Fruit fly (Drosophila melanogaster) whole organism, embryonic: ENCODE measurements around the gene shi.

Experiments used
- Blimp-1 ChIP-seq: fragments of 200-800 bp; sonication (Bioruptor generic); optimal IDR thresholded peaks from 3 replicates; lab custom pipeline; 2018; ENCODE audit warnings: missing biosample characterization, missing genetic modification characterization, mild to moderate bottlenecking, moderate library complexity, missing genetic modification reagents
- CG10209 ChIP-seq: fragments of 200-800 bp; sonication (Bioruptor generic); optimal IDR thresholded peaks from 3 replicates; lab custom pipeline; 2017; ENCODE audit warnings: missing biosample characterization, mild to moderate bottlenecking, missing genetic modification characterization, missing genetic modification reagents
- CG10543 ChIP-seq: fragments of 200-800 bp; sonication (Bioruptor generic); optimal IDR thresholded peaks from 3 replicates; lab custom pipeline; 2017; ENCODE audit warnings: missing biosample characterization, mild to moderate bottlenecking, missing genetic modification characterization, moderate library complexity
- CG10959 ChIP-seq: fragments of 200-800 bp; sonication (Bioruptor generic); IDR thresholded peaks from 2 replicates; pipeline ENCODE4 v1.3.6; 2022; ENCODE audit warnings: missing biosample characterization, missing genetic modification characterization
- CG11085 ChIP-seq: fragments of 200-800 bp; sonication (Bioruptor generic); IDR thresholded peaks from 2 replicates; pipeline ENCODE4 v1.3.6; 2022; ENCODE audit warnings: missing biosample characterization, missing genetic modification characterization
- CG11695 ChIP-seq: fragments of 200-800 bp; sonication (Bioruptor generic); IDR thresholded peaks from 3 replicates; pipeline ENCODE4 v1.3.6; 2022; ENCODE audit warnings: missing biosample characterization, missing genetic modification characterization
- CG14860 ChIP-seq: fragments of 200-800 bp; sonication (Bioruptor generic); IDR thresholded peaks from 3 replicates; pipeline ENCODE4 v1.3.6; 2022; ENCODE audit warnings: missing biosample characterization, missing genetic modification characterization; ENCODE audit not compliant: partially characterized antibody
- CG15514 ChIP-seq: fragments of 200-800 bp; sonication (Bioruptor generic); optimal IDR thresholded peaks from 3 replicates; lab custom pipeline; 2017; ENCODE audit warnings: missing biosample characterization, missing genetic modification characterization, mild to moderate bottlenecking, moderate library complexity, missing genetic modification reagents
- CG17829 ChIP-seq: fragments of 200-800 bp; optimal IDR thresholded peaks from 2 replicates; lab custom pipeline; 2019; ENCODE audit warnings: missing biosample characterization, mild to moderate bottlenecking, missing genetic modification characterization, moderate library complexity
- CG1792 ChIP-seq: fragments of 200-800 bp; sonication (Bioruptor generic); optimal IDR thresholded peaks from 2 replicates; lab custom pipeline; 2016; ENCODE audit warnings: missing biosample characterization, missing genetic modification characterization
- CG2116 ChIP-seq: fragments of 200-800 bp; sonication (Bioruptor generic); optimal IDR thresholded peaks from 3 replicates; lab custom pipeline; 2018; ENCODE audit warnings: missing biosample characterization, mild to moderate bottlenecking, missing genetic modification characterization
- CG2129 ChIP-seq: fragments of 200-800 bp; sonication (Bioruptor generic); IDR thresholded peaks from 2 replicates; pipeline ENCODE4 v1.3.6; 2022; ENCODE audit warnings: missing biosample characterization, missing genetic modification characterization; ENCODE audit not compliant: partially characterized antibody
- CG2889 ChIP-seq: fragments of 200-800 bp; sonication (Bioruptor generic); IDR thresholded peaks from 3 replicates; pipeline ENCODE4 v1.3.6; 2022; ENCODE audit warnings: missing biosample characterization, missing genetic modification characterization
- CG30403 ChIP-seq: fragments of 200-800 bp; sonication (Bioruptor generic); optimal IDR thresholded peaks from 3 replicates; lab custom pipeline; 2016; ENCODE audit warnings: missing biosample characterization, missing genetic modification characterization
- CG3281 ChIP-seq: fragments of 200-800 bp; sonication (Bioruptor generic); optimal IDR thresholded peaks from 3 replicates; lab custom pipeline; 2017; ENCODE audit warnings: missing biosample characterization, mild to moderate bottlenecking, missing genetic modification characterization
- CG34422 ChIP-seq: fragments of 200-800 bp; sonication (Bioruptor generic); IDR thresholded peaks from 3 replicates; pipeline ENCODE4 v1.3.6; 2022; ENCODE audit warnings: missing biosample characterization, missing genetic modification characterization
- CG3847 ChIP-seq: fragments of 200-800 bp; sonication (Bioruptor generic); IDR thresholded peaks from 2 replicates; pipeline ENCODE4 v1.3.6; 2022; ENCODE audit warnings: missing biosample characterization, missing genetic modification characterization
- CG6791 ChIP-seq: fragments of 200-800 bp; sonication (Bioruptor generic); IDR thresholded peaks from 3 replicates; pipeline ENCODE4 v1.3.6; 2022; ENCODE audit warnings: missing biosample characterization, missing genetic modification characterization; ENCODE audit not compliant: partially characterized antibody
- CG7357 ChIP-seq: fragments of 200-800 bp; sonication (Bioruptor generic); IDR thresholded peaks from 3 replicates; pipeline ENCODE4 v1.3.6; 2022; ENCODE audit warnings: missing biosample characterization, missing genetic modification characterization
- CG8089 ChIP-seq: fragments of 200-800 bp; sonication (Bioruptor generic); optimal IDR thresholded peaks from 3 replicates; lab custom pipeline; 2016; ENCODE audit warnings: missing biosample characterization, missing genetic modification characterization
- CG8944 ChIP-seq: fragments of 200-800 bp; sonication (Bioruptor generic); optimal IDR thresholded peaks from 3 replicates; lab custom pipeline; 2016; ENCODE audit warnings: missing biosample characterization, missing genetic modification characterization
- CG9797 ChIP-seq: fragments of 200-800 bp; sonication (Bioruptor generic); optimal IDR thresholded peaks from 3 replicates; lab custom pipeline; 2018; ENCODE audit warnings: missing biosample characterization, mild to moderate bottlenecking, missing genetic modification characterization
- Dfd ChIP-seq, 2 experiments: fragments of >200 bp; optimal IDR thresholded peaks; 2 replicates each; lab custom pipeline; 2017; ENCODE audit warnings: missing biosample characterization in 2 of 2, missing genetic modification characterization in 2 of 2
- Doc3 ChIP-seq: fragments of 200-800 bp; sonication (Bioruptor generic); IDR thresholded peaks from 3 replicates; pipeline ENCODE4 v1.3.6; 2022; ENCODE audit warnings: missing biosample characterization, missing genetic modification characterization; ENCODE audit not compliant: partially characterized antibody
- HmgD ChIP-seq: fragments of 200-800 bp; sonication (Bioruptor generic); optimal IDR thresholded peaks from 3 replicates; lab custom pipeline; 2016; ENCODE audit warnings: missing biosample characterization, missing genetic modification characterization
- Med ChIP-seq: fragments of 200-800 bp; sonication (Bioruptor generic); peaks from one replicate; lab custom pipeline; 2016; ENCODE audit warnings: missing biosample characterization, missing genetic modification characterization, mild to moderate bottlenecking, inconsistent platforms, moderate library complexity
- Mes4 ChIP-seq: fragments of 200-800 bp; sonication (Bioruptor generic); optimal IDR thresholded peaks from 2 replicates; lab custom pipeline; 2016; ENCODE audit warnings: missing biosample characterization, missing genetic modification characterization
- NC2β ChIP-seq: fragments of 200-800 bp; sonication (Bioruptor generic); optimal IDR thresholded peaks from 2 replicates; lab custom pipeline; 2016; ENCODE audit warnings: missing biosample characterization, missing genetic modification characterization
- Taf1 ChIP-seq: fragments of 200-800 bp; sonication (Bioruptor generic); IDR thresholded peaks from 2 replicates; pipeline ENCODE4 v1.3.6; 2022; ENCODE audit warnings: missing biosample characterization, missing genetic modification characterization
- Usf ChIP-seq: fragments of 200-800 bp; sonication (Bioruptor generic); optimal IDR thresholded peaks from 2 replicates; lab custom pipeline; 2017; ENCODE audit warnings: missing genotype, missing biosample characterization, missing genetic modification characterization
- bsh ChIP-seq, 2 experiments: fragments of 200-800 bp; sonication (Bioruptor generic); optimal IDR thresholded peaks; 2 replicates each; lab custom pipeline; 2017 to 2018; ENCODE audit warnings: mild to moderate bottlenecking in 2 of 2, missing biosample characterization in 2 of 2, missing genetic modification characterization in 2 of 2, moderate library complexity in 1 of 2
- cato ChIP-seq: fragments of 200-800 bp; sonication (Bioruptor generic); optimal IDR thresholded peaks from 2 replicates; lab custom pipeline; 2016; ENCODE audit warnings: missing biosample characterization, missing genetic modification characterization, borderline replicate concordance
- crc ChIP-seq: fragments of 200-800 bp; sonication (Bioruptor generic); optimal IDR thresholded peaks from 2 replicates; lab custom pipeline; 2016; ENCODE audit warnings: missing biosample characterization, missing genetic modification characterization
- cwo ChIP-seq: fragments of 200-800 bp; sonication (Bioruptor generic); optimal IDR thresholded peaks from 3 replicates; lab custom pipeline; 2017; ENCODE audit warnings: missing biosample characterization, missing genetic modification characterization, mild to moderate bottlenecking, moderate library complexity, missing genetic modification reagents
- dysf ChIP-seq: fragments of 200-800 bp; sonication (Bioruptor generic); IDR thresholded peaks from 3 replicates; pipeline ENCODE4 v1.3.6; 2022; ENCODE audit warnings: missing biosample characterization, missing genetic modification characterization
- ems ChIP-seq: fragments of 200-800 bp; sonication (Bioruptor generic); optimal IDR thresholded peaks from 3 replicates; lab custom pipeline; 2016; ENCODE audit warnings: missing biosample characterization, missing genetic modification characterization
- fu2 ChIP-seq: fragments of 200-800 bp; sonication (Bioruptor generic); optimal IDR thresholded peaks from 2 replicates; lab custom pipeline; 2016; ENCODE audit warnings: missing biosample characterization, missing genetic modification characterization
- inv ChIP-seq: fragments of 200-800 bp; sonication (Bioruptor generic); IDR thresholded peaks from 2 replicates; pipeline ENCODE4 v1.3.6; 2022; ENCODE audit warnings: missing biosample characterization, missing genetic modification characterization; ENCODE audit not compliant: partially characterized antibody
- jing ChIP-seq: fragments of 200-800 bp; sonication (Bioruptor generic); optimal IDR thresholded peaks from 2 replicates; lab custom pipeline; 2018; ENCODE audit warnings: missing biosample characterization, mild to moderate bottlenecking, missing genetic modification characterization
- nmo ChIP-seq: fragments of 200-800 bp; sonication (Bioruptor generic); optimal IDR thresholded peaks from 2 replicates; lab custom pipeline; 2018; ENCODE audit warnings: missing biosample characterization, mild to moderate bottlenecking, missing genetic modification characterization, moderate library complexity
- odd ChIP-seq: fragments of 200-800 bp; sonication (Bioruptor generic); optimal IDR thresholded peaks from 2 replicates; lab custom pipeline; 2017; ENCODE audit warnings: missing biosample characterization, mild to moderate bottlenecking, missing genetic modification characterization
- psq ChIP-seq: fragments of 200-800 bp; sonication (Bioruptor generic); optimal IDR thresholded peaks from 2 replicates; lab custom pipeline; 2017; ENCODE audit warnings: missing biosample characterization, missing genetic modification characterization
- row ChIP-seq: fragments of 200-800 bp; sonication (Bioruptor generic); IDR thresholded peaks from 3 replicates; pipeline ENCODE4 v1.3.6; 2022; ENCODE audit warnings: missing biosample characterization, missing genetic modification characterization
- sens ChIP-seq: fragments of 200-800 bp; sonication (Bioruptor generic); peaks from one replicate; lab custom pipeline; 2016; ENCODE audit warnings: missing biosample characterization, missing genetic modification characterization
- sim ChIP-seq: fragments of 200-800 bp; sonication (Bioruptor generic); IDR thresholded peaks from 2 replicates; pipeline ENCODE4 v1.3.6; 2022; ENCODE audit warnings: missing biosample characterization, missing genetic modification characterization
- slp2 ChIP-seq: fragments of 200-800 bp; sonication (Bioruptor generic); optimal IDR thresholded peaks from 2 replicates; lab custom pipeline; 2016; ENCODE audit warnings: missing biosample characterization, missing genetic modification characterization
- sug ChIP-seq: fragments of 200-800 bp; optimal IDR thresholded peaks from 2 replicates; lab custom pipeline; 2019; ENCODE audit warnings: missing biosample characterization, mild to moderate bottlenecking, missing genetic modification characterization, moderate library complexity
- tin ChIP-seq: fragments of 200-800 bp; sonication (Bioruptor generic); optimal IDR thresholded peaks from 3 replicates; lab custom pipeline; 2016; ENCODE audit warnings: missing biosample characterization, missing genetic modification characterization
- vfl ChIP-seq: fragments of 200-800 bp; sonication (Bioruptor generic); optimal IDR thresholded peaks from 2 replicates; lab custom pipeline; 2016; ENCODE audit warnings: missing biosample characterization, missing genetic modification characterization
- vnd ChIP-seq: fragments of 200-800 bp; sonication (Bioruptor generic); IDR thresholded peaks from 3 replicates; pipeline ENCODE4 v1.3.6; 2022; ENCODE audit warnings: missing biosample characterization, missing genetic modification characterization; ENCODE audit not compliant: partially characterized antibody
- zf30C ChIP-seq: fragments of 200-800 bp; sonication (Bioruptor generic); optimal IDR thresholded peaks from 3 replicates; lab custom pipeline; 2018; ENCODE audit warnings: missing biosample characterization, mild to moderate bottlenecking, missing genetic modification characterization

shi gene

DNA sequence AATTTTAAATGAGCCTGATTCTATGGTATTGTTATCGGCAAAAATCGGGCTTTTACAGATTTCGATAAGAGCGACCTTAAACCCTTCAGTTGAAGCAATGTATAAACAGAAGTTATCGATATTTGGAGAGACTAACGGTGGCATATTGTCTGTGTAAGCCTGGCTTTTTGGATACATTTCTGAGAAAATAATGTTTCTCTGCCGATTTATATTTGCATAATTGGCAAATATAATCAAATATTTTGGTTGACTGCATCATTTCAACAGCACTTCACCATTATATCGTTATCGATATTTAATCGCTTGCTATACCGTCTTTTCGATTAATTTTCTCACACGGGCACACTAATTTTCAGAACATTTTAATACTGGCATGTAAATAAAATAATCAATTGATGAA is 22.1 kb upstream of the shi start, which contains the start of gene CG16952 (continued):
- TF ChIP-seq Mes4 (no peak), row (peak; percentile 59; the same call in 2 of the 3 replicates), CG11085 (no peak), CG10959 (GFP tag; lab: Robert Waterston, UW) (no peak), odd (no peak), tin (GFP tag; lab: Kevin White, UChicago) (no peak), sug (no peak), dysf (no peak), bsh (GFP tag; optimal IDR thresholded peaks at IDR 0.05; lab: Kevin White, UChicago) (no peak), Usf (GFP tag; lab: Kevin White, UChicago) (no peak), NC2β (peak; percentile 14), zf30C (GFP tag; lab: Kevin White, UChicago) (no peak), CG30403 (no peak), Blimp-1 (no peak), jing (GFP tag; lab: Kevin White, UChicago) (no peak), Doc3 (GFP tag; lab: Robert Waterston, UW) (peak; percentile 88), crc (no peak), nmo (GFP tag; lab: Kevin White, UChicago) (peak; percentile 61), CG17829 (tag; lab: Kevin White, UChicago) (peak; percentile 4), cwo (GFP tag; lab: Kevin White, UChicago) (no peak), ems (GFP tag; lab: Kevin White, UChicago) (no peak), fu2 (GFP tag; lab: Kevin White, UChicago) (no peak), CG14860 (GFP tag; lab: Robert Waterston, UW) (peak; percentile 93), vfl (no peak), CG2129 (peak; percentile 80), psq (GFP tag; lab: Kevin White, UChicago) (no peak), HmgD (peak; percentile 0), CG10543 (GFP tag; lab: Kevin White, UChicago) (no peak), CG3281 (GFP tag; lab: Kevin White, UChicago) (no peak), CG8089 (no peak), CG8944 (GFP tag; lab: Kevin White, UChicago) (no peak), Med (GFP tag; lab: Kevin White, UChicago) (peak; percentile 66), CG7357 (GFP tag; lab: Robert Waterston, UW) (peak; percentile 64), inv (GFP tag; lab: Robert Waterston, UW) (peak; percentile 89), CG6791 (GFP tag; lab: Robert Waterston, UW) (peak; percentile 84), vnd (peak; percentile 92), CG3847 (GFP tag; lab: Robert Waterston, UW) (no peak), sens (GFP tag; lab: Kevin White, UChicago) (peak; percentile 64)

dm6 chrX:15870777-15871757 is 20.8 kb upstream of the shi start:
- TF ChIP-seq CG10209 (GFP tag; lab: Kevin White, UChicago): peak; percentile 77
- no peak for TF ChIP-seq slp2 (GFP tag; lab: Kevin White, UChicago)
- TF ChIP-seq NC2β: peak; percentile 28
- TF ChIP-seq sim (GFP tag; lab: Robert Waterston, UW): no peak
- TF ChIP-seq CG9797 (GFP tag; lab: Kevin White, UChicago): no peak
- no peak for TF ChIP-seq Dfd (GFP tag; optimal IDR thresholded peaks at IDR 0.05; lab: Kevin White, UChicago)
- peak; percentile 73 for TF ChIP-seq CG1792 (GFP tag; lab: Kevin White, UChicago)
- no peak for TF ChIP-seq Taf1 (GFP tag; lab: Robert Waterston, UW)
- no peak for TF ChIP-seq CG2889
- TF ChIP-seq CG2116 (GFP tag; lab: Kevin White, UChicago): peak; percentile 56
- peak; percentile 61; the same call in 1 of the 3 replicates for TF ChIP-seq CG11695 (GFP tag; lab: Robert Waterston, UW)
- no peak for TF ChIP-seq CG34422
- TF ChIP-seq CG15514 (GFP tag; lab: Kevin White, UChicago): peak; percentile 78
- TF ChIP-seq cato (GFP tag; lab: Kevin White, UChicago): no peak
